Worm (Caenorhabditis elegans) whole organism, L4 larva: Measurements from ENCODE around the gene str-206.

Source experiments
- ceh-28 ChIP-seq: fragments of 150-350 bp; optimal IDR thresholded peaks from 2 replicates; lab custom pipeline; 2014; ENCODE audit warnings: missing biosample characterization, missing genetic modification reagents, missing genetic modification characterization
- daf-8 ChIP-seq: fragments of 200-800 bp; sonication (Bioruptor generic); IDR thresholded peaks from 2 replicates; pipeline ENCODE4 v1.3.6; 2022; ENCODE audit warnings: missing genetic modification characterization, missing compliant biosample characterization

DNA sequence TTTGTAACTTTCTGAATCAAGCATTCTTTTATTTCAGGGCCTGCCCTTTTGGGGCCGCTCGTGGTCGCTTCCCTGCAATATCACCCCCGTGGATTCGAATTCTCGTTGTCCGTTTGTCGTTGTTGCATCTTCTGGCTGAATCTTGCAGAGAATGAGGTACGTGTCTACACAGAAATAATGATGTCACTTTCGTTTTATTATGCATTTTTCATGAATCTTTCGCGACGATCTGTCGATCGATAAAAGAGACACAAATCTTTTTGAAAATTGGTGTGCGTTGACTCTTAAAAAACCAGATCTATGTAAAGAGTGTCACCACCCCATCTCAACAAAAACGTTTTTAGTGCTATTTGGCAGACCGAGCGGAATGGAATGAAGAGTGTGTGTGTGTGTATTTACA, 31.2 kb downstream of the str-206 start:
- TF ChIP-seq ceh-28 (tag; lab: Kevin White, UChicago) (no peak), daf-8 (GFP tag; lab: Robert Waterston, UW) (no peak)
